Fruit fly (Drosophila melanogaster): ENCODE results near the gene CG11768.

The CG11768 gene

dm6 chr3R:8806638-8807037 lies 38.6 kb upstream of the CG11768 start:
- TF ChIP-seq insv (optimal IDR thresholded peaks at IDR 0.05) (no peak), Sin3A (optimal IDR thresholded peaks at IDR 0.05) (no peak), ttk (optimal IDR thresholded peaks at IDR 0.05) (no peak), Myc (optimal IDR thresholded peaks at IDR 0.05) (no peak), h (optimal IDR thresholded peaks at IDR 0.05) (no peak), psq (optimal IDR thresholded peaks at IDR 0.05) (no peak)

dm6 chr3R:8806104-8806503 lies 38.1 kb upstream of the CG11768 start, which contains the start of gene hng2:
Gene hng2 (plus strand): TSS chr3R:8806322.
- no peak for TF ChIP-seq psq (optimal IDR thresholded peaks at IDR 0.05)
- no peak for TF ChIP-seq insv (optimal IDR thresholded peaks at IDR 0.05)
- no peak for TF ChIP-seq Sin3A (optimal IDR thresholded peaks at IDR 0.05)
- no peak for TF ChIP-seq ttk (optimal IDR thresholded peaks at IDR 0.05)
- no peak for TF ChIP-seq Myc (optimal IDR thresholded peaks at IDR 0.05)
- TF ChIP-seq h (optimal IDR thresholded peaks at IDR 0.05) = no peak

- no peak for TF ChIP-seq psq (optimal IDR thresholded peaks at IDR 0.05)
- TF ChIP-seq ttk (optimal IDR thresholded peaks at IDR 0.05) = no peak
- no peak for TF ChIP-seq insv (optimal IDR thresholded peaks at IDR 0.05)
- no peak for TF ChIP-seq Sin3A (optimal IDR thresholded peaks at IDR 0.05)
- TF ChIP-seq Myc (optimal IDR thresholded peaks at IDR 0.05) = no peak
- no peak for TF ChIP-seq h (optimal IDR thresholded peaks at IDR 0.05)
Observed at dm6 chr3R:8805388-8805852, 37.4 kb upstream of the CG11768 start, which contains the start of gene CG9839. Gene CG9839 (minus strand): TSS chr3R:8805802.

- TF ChIP-seq Sin3A (optimal IDR thresholded peaks at IDR 0.05) = no peak
- no peak for TF ChIP-seq ttk (optimal IDR thresholded peaks at IDR 0.05)
- no peak for TF ChIP-seq insv (optimal IDR thresholded peaks at IDR 0.05)
- TF ChIP-seq h (optimal IDR thresholded peaks at IDR 0.05) = no peak
- no peak for TF ChIP-seq Myc (optimal IDR thresholded peaks at IDR 0.05)
- no peak for TF ChIP-seq psq (optimal IDR thresholded peaks at IDR 0.05)
Observed at dm6 chr3R:8801126-8801762, 33.2 kb upstream of the CG11768 start, which contains the start of the genes Pif1A, Pif1B and CCT7. Gene Pif1A (minus strand): TSS chr3R:8801176. Gene Pif1B (minus strand): TSS chr3R:8801176. Gene CCT7 (plus strand): TSS chr3R:8801564.

- no peak for TF ChIP-seq ttk (optimal IDR thresholded peaks at IDR 0.05)
- TF ChIP-seq psq (optimal IDR thresholded peaks at IDR 0.05) = no peak
- TF ChIP-seq Sin3A (optimal IDR thresholded peaks at IDR 0.05) = no peak
- no peak for TF ChIP-seq h (optimal IDR thresholded peaks at IDR 0.05)
- no peak for TF ChIP-seq insv (optimal IDR thresholded peaks at IDR 0.05)
- no peak for TF ChIP-seq Myc (optimal IDR thresholded peaks at IDR 0.05)
Observed at dm6 chr3R:8799866-8800265, 31.9 kb upstream of the CG11768 start.

dm6 chr3R:8798332-8798731 lies 30.3 kb upstream of the CG11768 start:
- TF ChIP-seq Myc (optimal IDR thresholded peaks at IDR 0.05) (no peak), ttk (optimal IDR thresholded peaks at IDR 0.05) (no peak)

dm6 chr3R:8794384-8794783 lies 26.4 kb upstream of the CG11768 start, which contains the start of gene Ir85a:
Gene Ir85a (plus strand): TSS chr3R:8794684.
- TF ChIP-seq Myc (optimal IDR thresholded peaks at IDR 0.05) (no peak), insv (optimal IDR thresholded peaks at IDR 0.05) (no peak), h (optimal IDR thresholded peaks at IDR 0.05) (no peak), ttk (optimal IDR thresholded peaks at IDR 0.05) (no peak), psq (optimal IDR thresholded peaks at IDR 0.05) (no peak), Sin3A (optimal IDR thresholded peaks at IDR 0.05) (no peak)

dm6 chr3R:8793726-8794125 lies 25.7 kb upstream of the CG11768 start:
- TF ChIP-seq Sin3A (optimal IDR thresholded peaks at IDR 0.05) (no peak), psq (optimal IDR thresholded peaks at IDR 0.05) (no peak), insv (optimal IDR thresholded peaks at IDR 0.05) (no peak), ttk (optimal IDR thresholded peaks at IDR 0.05) (no peak), Myc (optimal IDR thresholded peaks at IDR 0.05) (no peak), h (optimal IDR thresholded peaks at IDR 0.05) (no peak)

- TF ChIP-seq insv (optimal IDR thresholded peaks at IDR 0.05) = no peak
- no peak for TF ChIP-seq psq (optimal IDR thresholded peaks at IDR 0.05)
Observed at dm6 chr3R:8792463-8793175, 24.6 kb upstream of the CG11768 start.

dm6 chr3R:8788722-8789400 lies 20.9 kb upstream of the CG11768 start:
- TF ChIP-seq Sin3A (optimal IDR thresholded peaks at IDR 0.05) (no peak), Myc (optimal IDR thresholded peaks at IDR 0.05) (no peak), psq (optimal IDR thresholded peaks at IDR 0.05) (no peak), h (optimal IDR thresholded peaks at IDR 0.05) (no peak), ttk (optimal IDR thresholded peaks at IDR 0.05) (no peak), insv (optimal IDR thresholded peaks at IDR 0.05) (no peak)

- TF ChIP-seq ttk (optimal IDR thresholded peaks at IDR 0.05) (no peak), psq (optimal IDR thresholded peaks at IDR 0.05) (no peak), insv (optimal IDR thresholded peaks at IDR 0.05) (no peak), Sin3A (optimal IDR thresholded peaks at IDR 0.05) (no peak), Myc (optimal IDR thresholded peaks at IDR 0.05) (no peak), h (optimal IDR thresholded peaks at IDR 0.05) (no peak)
Observed at dm6 chr3R:8787538-8788282, 19.7 kb upstream of the CG11768 start.
